Worm (Caenorhabditis elegans) whole organism, late embryonic: ENCODE measurements around the gene eelo-2.

Experiments
- C08G9.2 ChIP-seq: sonication (generic microtip); optimal IDR thresholded peaks from 2 replicates; lab custom pipeline; 2016; ENCODE audit warnings: mild to moderate bottlenecking, missing genetic modification characterization, moderate library complexity, missing compliant biosample characterization
- C38D4.7 ChIP-seq: fragments of 200-800 bp; sonication (Bioruptor generic); optimal IDR thresholded peaks from 2 replicates; lab custom pipeline; 2018; ENCODE audit warnings: mild to moderate bottlenecking, missing genetic modification characterization, moderate library complexity, missing compliant biosample characterization
- K09A11.1 ChIP-seq: sonication (generic microtip); optimal IDR thresholded peaks from 2 replicates; lab custom pipeline; 2017; ENCODE audit warnings: antibody characterized with exemption, mild to moderate bottlenecking, missing genetic modification characterization, missing compliant biosample characterization; ENCODE audit not compliant: insufficient read depth
- ceh-14 ChIP-seq: sonication (generic microtip); optimal IDR thresholded peaks from 2 replicates; lab custom pipeline; 2016; ENCODE audit warnings: missing genotype, missing genetic modification characterization, missing compliant biosample characterization
- ceh-2 ChIP-seq: sonication (generic microtip); optimal IDR thresholded peaks from 2 replicates; lab custom pipeline; 2016; ENCODE audit warnings: missing genotype, missing genetic modification characterization, missing compliant biosample characterization
- ceh-22 ChIP-seq: sonication (generic microtip); optimal IDR thresholded peaks from 2 replicates; lab custom pipeline; 2017; ENCODE audit warnings: missing biosample characterization, missing genetic modification characterization
- ceh-24 ChIP-seq: sonication (generic microtip); optimal IDR thresholded peaks from 2 replicates; lab custom pipeline; 2016; ENCODE audit warnings: mild to moderate bottlenecking, missing genetic modification characterization, missing compliant biosample characterization
- ceh-31 ChIP-seq: sonication (generic microtip); optimal IDR thresholded peaks from 2 replicates; lab custom pipeline; 2016; ENCODE audit warnings: missing genetic modification characterization, missing compliant biosample characterization
- ceh-48 ChIP-seq: sonication (generic microtip); optimal IDR thresholded peaks from 2 replicates; lab custom pipeline; 2016; ENCODE audit warnings: missing genetic modification characterization, inconsistent platforms, missing compliant biosample characterization
- ceh-6 ChIP-seq: fragments of 200-800 bp; sonication (Bioruptor generic); optimal IDR thresholded peaks from 2 replicates; lab custom pipeline; 2018; ENCODE audit warnings: mild to moderate bottlenecking, missing genetic modification characterization, missing compliant biosample characterization
- ceh-9 ChIP-seq: sonication (generic microtip); optimal IDR thresholded peaks from 2 replicates; lab custom pipeline; 2016; ENCODE audit warnings: mild to moderate bottlenecking, missing genetic modification characterization, inconsistent platforms, missing compliant biosample characterization
- che-1 ChIP-seq: sonication (generic microtip); optimal IDR thresholded peaks from 2 replicates; lab custom pipeline; 2016; ENCODE audit warnings: mild to moderate bottlenecking, missing genetic modification characterization, missing compliant biosample characterization
- elt-4 ChIP-seq: sonication (generic microtip); optimal IDR thresholded peaks from 2 replicates; lab custom pipeline; 2016; ENCODE audit warnings: missing genetic modification characterization, missing compliant biosample characterization
- eyg-1 ChIP-seq: sonication (generic microtip); optimal IDR thresholded peaks from 2 replicates; lab custom pipeline; 2016; ENCODE audit warnings: missing genotype, missing genetic modification characterization, missing compliant biosample characterization
- fax-1 ChIP-seq: sonication (generic microtip); optimal IDR thresholded peaks from 2 replicates; lab custom pipeline; 2016; ENCODE audit warnings: missing genotype, missing genetic modification characterization, missing compliant biosample characterization
- fkh-10 ChIP-seq: fragments of 150-350 bp; optimal IDR thresholded peaks from 2 replicates; lab custom pipeline; 2014; ENCODE audit warnings: missing biosample characterization, missing genetic modification reagents, missing genetic modification characterization
- fkh-6 ChIP-seq: sonication (generic microtip); optimal IDR thresholded peaks from 2 replicates; lab custom pipeline; 2016; ENCODE audit warnings: missing genetic modification characterization, missing compliant biosample characterization
- hlh-15 ChIP-seq: sonication (generic microtip); optimal IDR thresholded peaks from 2 replicates; lab custom pipeline; 2016; ENCODE audit warnings: missing genetic modification characterization, missing compliant biosample characterization
- hlh-30 ChIP-seq: sonication (generic microtip); optimal IDR thresholded peaks from 2 replicates; lab custom pipeline; 2017; ENCODE audit warnings: antibody characterized with exemption, missing genetic modification characterization, missing compliant biosample characterization; ENCODE audit not compliant: insufficient read depth
- hlh-6 ChIP-seq: sonication (generic microtip); optimal IDR thresholded peaks from 2 replicates; lab custom pipeline; 2016; ENCODE audit warnings: missing genotype, missing genetic modification characterization, missing compliant biosample characterization
- hlh-8 ChIP-seq: sonication (generic microtip); optimal IDR thresholded peaks from 2 replicates; lab custom pipeline; 2016; ENCODE audit warnings: missing genotype, missing genetic modification characterization, missing compliant biosample characterization
- lin-11 ChIP-seq: fragments of 200-800 bp; sonication (Bioruptor generic); optimal IDR thresholded peaks from 2 replicates; lab custom pipeline; 2018; ENCODE audit warnings: mild to moderate bottlenecking, missing genetic modification characterization, missing compliant biosample characterization
- mec-3 ChIP-seq: sonication (generic microtip); optimal IDR thresholded peaks from 2 replicates; lab custom pipeline; 2016; ENCODE audit warnings: borderline replicate concordance, missing genetic modification characterization, missing compliant biosample characterization
- nfya-1 ChIP-seq: sonication (generic microtip); optimal IDR thresholded peaks from 2 replicates; lab custom pipeline; 2017; ENCODE audit warnings: missing genetic modification characterization, mild to moderate bottlenecking, missing compliant biosample characterization, antibody characterized with exemption, moderate library complexity
- nhr-11 ChIP-seq: fragments of 150-350 bp; optimal IDR thresholded peaks from 2 replicates; lab custom pipeline; 2014; ENCODE audit warnings: missing biosample characterization, missing genetic modification characterization
- nhr-232 ChIP-seq: sonication (generic microtip); optimal IDR thresholded peaks from 2 replicates; lab custom pipeline; 2016; ENCODE audit warnings: missing genetic modification characterization, missing compliant biosample characterization
- odd-2 ChIP-seq: sonication (generic microtip); optimal IDR thresholded peaks from 2 replicates; lab custom pipeline; 2017; ENCODE audit warnings: antibody characterized with exemption, mild to moderate bottlenecking, missing genetic modification characterization, missing compliant biosample characterization
- pag-3 ChIP-seq: sonication (generic microtip); optimal IDR thresholded peaks from 2 replicates; lab custom pipeline; 2016; ENCODE audit warnings: missing compliant biosample characterization, missing genetic modification characterization, borderline replicate concordance
- pat-9 ChIP-seq: fragments of 200-800 bp; sonication (Bioruptor generic); optimal IDR thresholded peaks from 2 replicates; lab custom pipeline; 2018; ENCODE audit warnings: mild to moderate bottlenecking, missing genetic modification characterization, moderate library complexity, missing compliant biosample characterization
- pha-2 ChIP-seq: sonication (generic microtip); optimal IDR thresholded peaks from 2 replicates; lab custom pipeline; 2017; ENCODE audit warnings: mild to moderate bottlenecking, missing genetic modification characterization, missing compliant biosample characterization
- pha-4 ChIP-seq: fragments of 150-350 bp; optimal IDR thresholded peaks from 2 replicates; lab custom pipeline; 2018; ENCODE audit warnings: missing biosample characterization, missing genetic modification reagents, missing genetic modification characterization
- rnt-1 ChIP-seq: sonication (generic microtip); optimal IDR thresholded peaks from 2 replicates; lab custom pipeline; 2016; ENCODE audit warnings: missing genetic modification characterization, missing compliant biosample characterization
- sdc-2 ChIP-seq: sonication (generic microtip); optimal IDR thresholded peaks from 2 replicates; lab custom pipeline; 2016; ENCODE audit warnings: missing genotype, missing genetic modification characterization, missing compliant biosample characterization
- syd-9 ChIP-seq: sonication (generic microtip); optimal IDR thresholded peaks from 2 replicates; lab custom pipeline; 2016; ENCODE audit warnings: mild to moderate bottlenecking, missing genetic modification characterization, moderate library complexity, missing compliant biosample characterization
- tbx-2 ChIP-seq: sonication (generic microtip); optimal IDR thresholded peaks from 2 replicates; lab custom pipeline; 2016; ENCODE audit warnings: missing genetic modification characterization, missing compliant biosample characterization
- tbx-7 ChIP-seq: sonication (generic microtip); optimal IDR thresholded peaks from 2 replicates; lab custom pipeline; 2016; ENCODE audit warnings: missing genotype, missing genetic modification characterization, missing compliant biosample characterization
- unc-3 ChIP-seq, 2 experiments: fragments of 200-800 bp in 1 of 2; sonication (Bioruptor generic) in 1 of 2; sonication (generic microtip) in 1 of 2; conservative IDR thresholded peaks in 1 of 2; optimal IDR thresholded peaks in 1 of 2; 2 replicates each; pipeline versions ENCODE4 v1.3.6 to Lab custom; 2016 to 2022; ENCODE audit warnings: missing compliant biosample characterization in 2 of 2, missing genetic modification characterization in 2 of 2, missing genetic modification reagents in 1 of 2
- unc-42 ChIP-seq: sonication (generic microtip); optimal IDR thresholded peaks from 2 replicates; lab custom pipeline; 2016; ENCODE audit warnings: missing genotype, missing genetic modification characterization, missing compliant biosample characterization

eelo-2 gene

ce11 chrIV:17215070-17215469 is 34.9 kb upstream of the eelo-2 start:
- no peak for TF ChIP-seq ceh-14
- peak; percentile 73 for TF ChIP-seq nfya-1

ce11 chrIV:17216048-17216447 is 33.9 kb upstream of the eelo-2 start, which contains the start of gene Y116A8B.1:
Gene Y116A8B.1 (plus strand): TSS chrIV:17216348.
- TF ChIP-seq mec-3 (tag; lab: Kevin White, UChicago) (no peak), odd-2 (no peak), pag-3 (no peak), pha-2 (tag; lab: Kevin White, UChicago) (no peak), unc-3 (GFP tag; conservative IDR thresholded peaks at IDR 0.05; lab: Robert Waterston, UW) (no peak), unc-3 (tag; optimal IDR thresholded peaks at IDR 0.05; lab: Kevin White, UChicago) (no peak), sdc-2 (tag; lab: Kevin White, UChicago) (no peak), nhr-11 (tag; lab: Kevin White, UChicago) (no peak), K09A11.1 (tag; lab: Kevin White, UChicago) (no peak), nfya-1 (no peak), ceh-6 (no peak), elt-4 (tag; lab: Kevin White, UChicago) (no peak), fkh-10 (GFP tag; lab: Kevin White, UChicago) (no peak), hlh-15 (tag; lab: Kevin White, UChicago) (no peak), hlh-8 (tag; lab: Kevin White, UChicago) (no peak)

ce11 chrIV:17223474-17223873 is 26.5 kb upstream of the eelo-2 start, which contains the start of gene Y116A8B.4:
Gene Y116A8B.4 (plus strand): TSS chrIV:17223774.
- TF ChIP-seq pha-4 (tag; lab: Kevin White, UChicago) = no peak
- TF ChIP-seq ceh-14 = no peak
- no peak for TF ChIP-seq ceh-2 (tag; lab: Kevin White, UChicago)
- no peak for TF ChIP-seq lin-11
- TF ChIP-seq hlh-30 (tag; lab: Kevin White, UChicago) = no peak
- no peak for TF ChIP-seq odd-2
- no peak for TF ChIP-seq pag-3
- TF ChIP-seq elt-4 (tag; lab: Kevin White, UChicago) = no peak
- TF ChIP-seq C38D4.7 (GFP tag; lab: Kevin White, UChicago) = no peak
- no peak for TF ChIP-seq fkh-6 (tag; lab: Kevin White, UChicago)
- no peak for TF ChIP-seq fax-1
- TF ChIP-seq C08G9.2 = no peak
- no peak for TF ChIP-seq tbx-2 (tag; lab: Kevin White, UChicago)
- no peak for TF ChIP-seq tbx-7 (tag; lab: Kevin White, UChicago)
- TF ChIP-seq unc-42 = no peak

- TF ChIP-seq che-1 (tag; lab: Kevin White, UChicago) (no peak), nfya-1 (no peak), syd-9 (tag; lab: Kevin White, UChicago) (no peak), ceh-24 (tag; lab: Kevin White, UChicago) (no peak), hlh-6 (no peak), ceh-22 (tag; lab: Kevin White, UChicago) (no peak), rnt-1 (tag; lab: Kevin White, UChicago) (no peak), ceh-2 (tag; lab: Kevin White, UChicago) (no peak), tbx-7 (tag; lab: Kevin White, UChicago) (no peak), ceh-6 (no peak), hlh-30 (tag; lab: Kevin White, UChicago) (no peak)
Observed at ce11 chrIV:17230958-17231357, 19.0 kb upstream of the eelo-2 start, which contains the start of gene npr-32. Gene npr-32 (minus strand): TSS chrIV:17231058.

ce11 chrIV:17232899-17233298 is 17.0 kb upstream of the eelo-2 start:
- no peak for TF ChIP-seq syd-9 (tag; lab: Kevin White, UChicago)
- no peak for TF ChIP-seq ceh-9 (tag; lab: Kevin White, UChicago)
- no peak for TF ChIP-seq pat-9
- no peak for TF ChIP-seq eyg-1 (tag; lab: Kevin White, UChicago)
- no peak for TF ChIP-seq ceh-48 (tag; lab: Kevin White, UChicago)
- TF ChIP-seq ceh-31 (tag; lab: Kevin White, UChicago) = no peak
- TF ChIP-seq nhr-232 (tag; lab: Kevin White, UChicago) = no peak
- TF ChIP-seq unc-42 = peak; percentile 58
